Worm (Caenorhabditis elegans): Measurements from ENCODE around the gene C30G12.2.

Gene C30G12.2

ce11 chrII:7317468-7317867, 27.2 kb downstream of the C30G12.2 start, which contains the start of gene F21D12.2:
TSS of gene F21D12.2 (plus strand) at chrII:7317768.
- TF ChIP-seq ceh-6 (GFP tag; optimal IDR thresholded peaks at IDR 0.05), result no peak
- no peak for TF ChIP-seq ceh-45 (GFP tag; IDR thresholded peaks at IDR 0.05)
- no peak for TF ChIP-seq ref-2 (tag; optimal IDR thresholded peaks at IDR 0.05)
- TF ChIP-seq hlh-8 (tag; optimal IDR thresholded peaks at IDR 0.05), result no peak
- TF ChIP-seq pqm-1 (tag; optimal IDR thresholded peaks at IDR 0.05), result no peak
- no peak for TF ChIP-seq fkh-6 (tag; optimal IDR thresholded peaks at IDR 0.05)
- no peak for TF ChIP-seq nhr-11 (tag; optimal IDR thresholded peaks at IDR 0.05)

ce11 chrII:7319471-7319870, 29.2 kb downstream of the C30G12.2 start:
- TF ChIP-seq C08G9.2 (tag; optimal IDR thresholded peaks at IDR 0.05) (no peak), pha-2 (tag; optimal IDR thresholded peaks at IDR 0.05) (no peak), hlh-8 (tag; optimal IDR thresholded peaks at IDR 0.05) (no peak), nhr-11 (tag; optimal IDR thresholded peaks at IDR 0.05) (no peak), nhr-232 (tag; optimal IDR thresholded peaks at IDR 0.05) (no peak), ttx-3 (tag; optimal IDR thresholded peaks at IDR 0.05) (no peak), unc-42 (tag; optimal IDR thresholded peaks at IDR 0.05) (no peak), ceh-24 (tag; optimal IDR thresholded peaks at IDR 0.05) (no peak), fax-1 (tag; optimal IDR thresholded peaks at IDR 0.05) (no peak), ceh-45 (GFP tag; IDR thresholded peaks at IDR 0.05) (no peak), tbx-2 (tag; optimal IDR thresholded peaks at IDR 0.05) (no peak), dve-1 (tag; optimal IDR thresholded peaks at IDR 0.05) (no peak), fkh-6 (tag; optimal IDR thresholded peaks at IDR 0.05) (no peak), hlh-15 (tag; optimal IDR thresholded peaks at IDR 0.05) (no peak), dmd-4 (tag; optimal IDR thresholded peaks at IDR 0.05; ENCODE audit: borderline replicate concordance) (no peak), ztf-16 (tag; optimal IDR thresholded peaks at IDR 0.05) (no peak), T23F11.4 (GFP tag; optimal IDR thresholded peaks at IDR 0.05) (no peak), C38D4.7 (GFP tag; optimal IDR thresholded peaks at IDR 0.05) (no peak)

ce11 chrII:7323317-7323716, 33.1 kb downstream of the C30G12.2 start:
- TF ChIP-seq fkh-6 (tag; optimal IDR thresholded peaks at IDR 0.05) (no peak), ceh-18 (tag; optimal IDR thresholded peaks at IDR 0.05) (peak; percentile 66)

ce11 chrII:7323925-7324324, 33.7 kb downstream of the C30G12.2 start, which contains the start of gene F21D12.3:
TSS of gene F21D12.3 (minus strand) at chrII:7324025.
- TF ChIP-seq fax-1 (tag; optimal IDR thresholded peaks at IDR 0.05) (no peak), lim-6 (tag; optimal IDR thresholded peaks at IDR 0.05) (no peak), unc-86 (tag; optimal IDR thresholded peaks at IDR 0.05) (no peak), ceh-6 (GFP tag; optimal IDR thresholded peaks at IDR 0.05) (no peak), rnt-1 (tag; optimal IDR thresholded peaks at IDR 0.05) (no peak), gmeb-2 (tag; optimal IDR thresholded peaks at IDR 0.05) (no peak), tbx-7 (tag; optimal IDR thresholded peaks at IDR 0.05) (no peak), syd-9 (tag; optimal IDR thresholded peaks at IDR 0.05) (no peak), zip-5 (tag; optimal IDR thresholded peaks at IDR 0.05) (no peak), ets-4 (tag; optimal IDR thresholded peaks at IDR 0.05) (no peak), fkh-10 (GFP tag; optimal IDR thresholded peaks at IDR 0.05) (no peak), ceh-18 (tag; optimal IDR thresholded peaks at IDR 0.05) (no peak), C38D4.7 (GFP tag; optimal IDR thresholded peaks at IDR 0.05) (no peak)

ce11 chrII:7325063-7325480, 34.8 kb downstream of the C30G12.2 start:
- TF ChIP-seq ref-2 (tag; optimal IDR thresholded peaks at IDR 0.05), result no peak
- TF ChIP-seq pax-1 (tag; optimal IDR thresholded peaks at IDR 0.05), result no peak
- no peak for TF ChIP-seq Y22D7AL.16 (tag; optimal IDR thresholded peaks at IDR 0.05)
- no peak for TF ChIP-seq ets-4 (tag; optimal IDR thresholded peaks at IDR 0.05)
- no peak for TF ChIP-seq ceh-45 (GFP tag; IDR thresholded peaks at IDR 0.05)
- no peak for TF ChIP-seq ttx-3 (tag; optimal IDR thresholded peaks at IDR 0.05)
- no peak for TF ChIP-seq nfya-1 (tag; optimal IDR thresholded peaks at IDR 0.05)
- TF ChIP-seq ceh-24 (tag; optimal IDR thresholded peaks at IDR 0.05), result no peak
- TF ChIP-seq unc-42 (tag; optimal IDR thresholded peaks at IDR 0.05), result no peak
- no peak for TF ChIP-seq pha-4 (tag; optimal IDR thresholded peaks at IDR 0.05)
- no peak for TF ChIP-seq sox-4 (tag; optimal IDR thresholded peaks at IDR 0.05)
- TF ChIP-seq odd-2 (tag; optimal IDR thresholded peaks at IDR 0.05), result no peak
- TF ChIP-seq pha-2 (tag; optimal IDR thresholded peaks at IDR 0.05), result no peak
- no peak for TF ChIP-seq K09A11.1 (tag; optimal IDR thresholded peaks at IDR 0.05; ENCODE audit: insufficient read depth)
- TF ChIP-seq ceh-30 (tag; optimal IDR thresholded peaks at IDR 0.05), result no peak
- no peak for TF ChIP-seq F13H6.1 (tag; optimal IDR thresholded peaks at IDR 0.05)
- no peak for TF ChIP-seq hlh-13 (GFP tag; optimal IDR thresholded peaks at IDR 0.05)
- no peak for TF ChIP-seq nhr-232 (tag; optimal IDR thresholded peaks at IDR 0.05)
- TF ChIP-seq ceh-9 (tag; optimal IDR thresholded peaks at IDR 0.05), result no peak

Measured in whole organism, late embryonic.